Worm (Caenorhabditis elegans): ENCODE measurements around the gene fbxa-15.

- TF ChIP-seq nhr-77 (tag; optimal IDR thresholded peaks at IDR 0.05): no peak
- no peak for TF ChIP-seq tbx-2 (tag; optimal IDR thresholded peaks at IDR 0.05)
- TF ChIP-seq R02D3.7 (tag; optimal IDR thresholded peaks at IDR 0.05): no peak
- no peak for TF ChIP-seq ztf-11 (tag; optimal IDR thresholded peaks at IDR 0.05)
- no peak for TF ChIP-seq jun-1 (tag; optimal IDR thresholded peaks at IDR 0.05)
- TF ChIP-seq elt-3 (tag; optimal IDR thresholded peaks at IDR 0.05): no peak
Observed at ce11 chrIII:1314283-1314682, 7.2 kb downstream of the fbxa-15 start.
